Worm (Caenorhabditis elegans): ENCODE results near the gene str-181.

The str-181 gene

DNA sequence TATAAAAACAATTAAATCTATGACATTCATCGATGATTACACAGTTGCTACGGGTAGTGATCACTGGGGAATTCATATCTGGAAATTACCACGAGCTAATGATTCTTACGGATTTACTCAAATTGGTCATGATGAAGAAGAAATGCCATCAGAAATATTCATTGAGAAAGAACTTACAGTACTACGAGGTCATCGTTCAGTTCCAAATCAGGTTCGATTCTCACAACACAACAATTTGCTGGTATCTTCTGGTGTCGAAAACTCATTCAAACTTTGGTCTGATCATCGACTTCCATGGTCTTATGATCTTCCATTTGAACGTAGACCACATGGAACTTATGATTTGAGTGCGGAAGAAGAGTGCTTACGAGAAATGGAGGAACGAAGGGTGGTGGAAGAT, 12.0 kb downstream of the str-181 start:
- no peak for TF ChIP-seq F13H6.1 (tag; optimal IDR thresholded peaks at IDR 0.05)

DNA sequence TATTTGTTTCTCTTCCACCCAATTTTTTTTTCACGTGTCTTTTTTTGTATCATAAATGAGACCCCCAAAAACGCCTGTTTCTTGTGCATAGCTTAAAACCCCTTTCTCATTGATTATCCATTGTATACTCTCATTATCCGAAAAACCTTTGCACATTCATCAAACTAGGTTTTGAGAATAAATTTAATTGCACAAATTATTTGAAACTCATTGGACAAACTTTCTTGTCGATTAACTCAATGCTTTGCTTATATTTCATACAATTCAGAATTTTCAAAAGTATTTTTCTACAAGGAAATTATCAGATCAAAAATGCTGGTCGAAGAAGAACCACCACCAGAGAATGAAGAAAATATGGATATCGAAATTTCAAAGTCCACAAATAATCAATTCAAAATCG, 14.4 kb downstream of the str-181 start, which contains the start of gene R11D1.1:
Gene R11D1.1 (plus strand): TSS at position 301 of the 400 bp plus-strand sequence.
- TF ChIP-seq ceh-19 (GFP tag; optimal IDR thresholded peaks at IDR 0.05) (no peak), unc-42 (tag; optimal IDR thresholded peaks at IDR 0.05) (no peak), ceh-18 (tag; optimal IDR thresholded peaks at IDR 0.05) (no peak), ceh-9 (tag; optimal IDR thresholded peaks at IDR 0.05) (no peak), zip-5 (tag; optimal IDR thresholded peaks at IDR 0.05) (no peak), lin-11 (tag; optimal IDR thresholded peaks at IDR 0.05) (no peak), F13H6.1 (tag; optimal IDR thresholded peaks at IDR 0.05) (no peak), lim-6 (tag; optimal IDR thresholded peaks at IDR 0.05) (no peak), pag-3 (tag; optimal IDR thresholded peaks at IDR 0.05; ENCODE audit: borderline replicate concordance) (no peak), nhr-232 (tag; optimal IDR thresholded peaks at IDR 0.05) (no peak), ceh-31 (tag; optimal IDR thresholded peaks at IDR 0.05) (no peak), syd-9 (tag; optimal IDR thresholded peaks at IDR 0.05) (no peak), ahr-1 (tag; optimal IDR thresholded peaks at IDR 0.05) (no peak), Y22D7AL.16 (tag; optimal IDR thresholded peaks at IDR 0.05) (no peak), ets-4 (tag; optimal IDR thresholded peaks at IDR 0.05) (no peak), dmd-4 (tag; optimal IDR thresholded peaks at IDR 0.05; ENCODE audit: borderline replicate concordance) (no peak), ceh-34 (tag; optimal IDR thresholded peaks at IDR 0.05) (no peak), ceh-48 (tag; optimal IDR thresholded peaks at IDR 0.05) (no peak), ceh-2 (tag; optimal IDR thresholded peaks at IDR 0.05) (no peak)

DNA sequence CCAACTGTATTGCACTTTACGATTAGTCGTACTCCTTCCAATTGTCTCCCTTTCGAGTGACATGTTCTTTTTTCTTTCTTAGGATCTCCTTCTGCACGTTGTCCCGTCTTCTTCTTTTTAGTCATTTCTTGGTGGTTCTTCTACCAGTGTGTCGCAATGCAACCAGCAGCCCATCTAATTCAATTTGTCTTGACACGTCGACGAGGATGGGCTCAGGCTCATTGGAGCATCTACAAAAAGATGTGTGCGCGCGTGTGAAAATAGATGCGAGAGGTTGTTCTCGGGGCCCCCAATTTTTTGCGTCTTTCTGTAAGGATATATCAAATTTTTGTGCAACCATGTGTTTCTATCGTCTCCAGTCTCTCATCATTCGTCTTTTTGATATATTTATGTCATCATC, 16.9 kb downstream of the str-181 start:
- TF ChIP-seq ref-2 (tag; optimal IDR thresholded peaks at IDR 0.05), result no peak
- TF ChIP-seq lim-6 (tag; optimal IDR thresholded peaks at IDR 0.05), result no peak
- no peak for TF ChIP-seq ahr-1 (tag; optimal IDR thresholded peaks at IDR 0.05)
- no peak for TF ChIP-seq ztf-16 (tag; optimal IDR thresholded peaks at IDR 0.05)
- no peak for TF ChIP-seq hlh-13 (GFP tag; optimal IDR thresholded peaks at IDR 0.05)
- TF ChIP-seq nhr-232 (tag; optimal IDR thresholded peaks at IDR 0.05), result no peak
- no peak for TF ChIP-seq F13H6.1 (tag; optimal IDR thresholded peaks at IDR 0.05)
- TF ChIP-seq tbx-7 (tag; optimal IDR thresholded peaks at IDR 0.05), result no peak
- TF ChIP-seq unc-42 (tag; optimal IDR thresholded peaks at IDR 0.05), result peak; percentile 86

DNA sequence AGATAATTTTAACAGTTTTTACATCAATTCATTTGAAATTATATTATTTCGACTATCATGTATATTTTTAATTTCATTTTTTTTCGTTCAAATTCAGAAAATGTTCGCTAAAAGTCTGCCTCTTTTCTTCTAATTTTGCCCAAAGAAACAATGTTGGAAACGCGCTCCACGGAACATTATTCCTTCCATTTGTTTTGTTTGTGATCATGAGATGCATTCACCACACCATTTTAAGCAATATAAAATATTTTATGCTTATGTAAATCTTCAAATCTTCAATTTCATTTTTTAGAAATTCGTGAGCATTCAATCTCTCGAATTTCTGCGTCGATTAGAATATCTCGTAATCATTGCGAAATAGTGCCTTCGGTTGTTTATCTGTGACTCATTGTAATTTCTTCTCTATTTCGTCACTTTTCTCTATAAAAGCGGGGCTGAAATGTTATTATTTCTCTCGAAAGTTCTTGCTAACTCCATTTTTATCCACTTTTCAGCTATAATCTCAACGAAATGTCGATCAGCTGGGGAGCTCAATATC, 21.1 kb downstream of the str-181 start, which contains the start of gene istr-1:
Gene istr-1 (plus strand): TSS at position 495 of the 538 bp plus-strand sequence.
- TF ChIP-seq ceh-9 (tag; optimal IDR thresholded peaks at IDR 0.05) (no peak), hlh-30 (tag; optimal IDR thresholded peaks at IDR 0.05; ENCODE audit: insufficient read depth) (peak; percentile 21)

DNA sequence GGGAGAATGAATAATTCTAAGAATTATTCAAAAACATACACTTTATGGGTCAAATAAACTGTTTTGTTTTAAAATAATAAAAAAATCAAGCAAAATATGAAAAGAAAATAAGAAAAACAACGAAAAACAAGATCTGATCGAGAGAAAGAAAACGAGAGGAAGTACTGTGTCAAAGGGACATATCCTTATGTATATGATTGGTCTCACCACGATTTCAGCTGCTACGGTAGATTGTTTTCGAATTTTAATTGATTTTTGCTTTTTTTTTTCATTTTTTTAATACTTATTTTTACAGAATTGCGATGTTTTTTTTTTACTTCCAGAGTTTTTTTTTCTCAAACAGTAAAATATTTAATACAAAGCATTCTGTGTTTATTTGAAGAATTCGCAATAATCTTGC, 21.7 kb downstream of the str-181 start:
- TF ChIP-seq ceh-18 (tag; optimal IDR thresholded peaks at IDR 0.05), result no peak
- no peak for TF ChIP-seq pax-1 (tag; optimal IDR thresholded peaks at IDR 0.05)

DNA sequence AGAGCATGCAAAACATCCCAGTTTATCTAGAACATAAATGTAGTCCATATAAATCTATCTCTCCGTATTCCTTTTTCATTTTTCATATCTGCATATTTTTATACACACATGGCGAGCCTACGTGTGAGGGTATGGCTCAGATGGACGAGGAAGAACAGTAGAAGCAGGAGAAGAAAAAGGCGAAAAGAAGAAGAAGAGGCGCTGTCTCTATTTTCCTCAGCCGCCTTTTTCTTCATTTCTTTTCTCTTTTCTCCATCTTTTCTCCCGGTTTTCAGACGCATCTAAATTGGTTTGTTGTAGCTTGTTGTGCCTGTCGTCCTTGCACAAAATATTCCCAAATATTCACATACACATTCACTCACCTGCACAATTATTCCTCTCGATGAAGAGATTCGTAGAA, 22.6 kb downstream of the str-181 start, which contains the start of gene K10C8.4:
Gene K10C8.4 (plus strand): TSS at position 301 of the 400 bp plus-strand sequence.
- TF ChIP-seq rnt-1 (tag; optimal IDR thresholded peaks at IDR 0.05) (no peak), elt-4 (tag; optimal IDR thresholded peaks at IDR 0.05) (no peak), unc-55 (GFP tag; optimal IDR thresholded peaks at IDR 0.05) (no peak)

DNA sequence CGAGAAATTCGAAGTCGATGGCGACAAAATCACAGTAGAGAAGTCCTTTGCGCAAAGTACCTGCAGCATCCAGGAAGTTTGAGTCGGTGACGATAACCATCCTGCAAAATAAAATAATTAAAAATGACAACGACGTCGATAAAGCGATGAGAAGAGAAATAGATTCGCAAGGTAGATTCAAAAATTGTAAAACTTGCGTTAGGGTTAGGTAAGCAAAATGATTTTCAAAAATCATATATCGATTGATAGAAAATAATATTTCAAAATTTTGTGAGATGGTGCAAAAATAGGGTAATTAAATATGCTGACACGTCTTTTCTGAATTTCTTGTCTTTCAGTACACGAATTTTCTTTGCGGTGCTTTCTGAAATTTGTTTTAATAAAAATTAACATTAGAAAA, 23.4 kb downstream of the str-181 start, which contains the start of gene parn-1:
Gene parn-1 (minus strand): TSS at position 101 of the 400 bp plus-strand sequence.
- TF ChIP-seq syd-9 (tag; optimal IDR thresholded peaks at IDR 0.05) (no peak), Y22D7AL.16 (tag; optimal IDR thresholded peaks at IDR 0.05) (no peak), ceh-19 (GFP tag; optimal IDR thresholded peaks at IDR 0.05) (no peak), C38D4.7 (GFP tag; optimal IDR thresholded peaks at IDR 0.05) (no peak), hlh-8 (tag; optimal IDR thresholded peaks at IDR 0.05) (no peak), ceh-48 (tag; optimal IDR thresholded peaks at IDR 0.05) (no peak), elt-4 (tag; optimal IDR thresholded peaks at IDR 0.05) (no peak), tbx-7 (tag; optimal IDR thresholded peaks at IDR 0.05) (no peak), dve-1 (tag; optimal IDR thresholded peaks at IDR 0.05) (no peak), rnt-1 (tag; optimal IDR thresholded peaks at IDR 0.05) (no peak), ceh-30 (tag; optimal IDR thresholded peaks at IDR 0.05) (no peak), unc-3 (GFP tag; conservative IDR thresholded peaks at IDR 0.05) (no peak), unc-3 (tag; optimal IDR thresholded peaks at IDR 0.05) (no peak), hlh-30 (tag; optimal IDR thresholded peaks at IDR 0.05; ENCODE audit: insufficient read depth) (no peak), ceh-24 (tag; optimal IDR thresholded peaks at IDR 0.05) (no peak), ceh-34 (tag; optimal IDR thresholded peaks at IDR 0.05) (no peak)
